Worm (Caenorhabditis elegans) whole organism, early embryonic: ENCODE results near the gene T05B4.12.

Experiments
- B0310.2 ChIP-seq: sonication (generic microtip); optimal IDR thresholded peaks from 2 replicates; lab custom pipeline; 2016; ENCODE audit warnings: mild to moderate bottlenecking, missing genetic modification characterization, missing compliant biosample characterization
- F13C5.2 ChIP-seq: sonication (generic microtip); optimal IDR thresholded peaks from 2 replicates; lab custom pipeline; 2017; ENCODE audit warnings: mild to moderate bottlenecking, missing genetic modification characterization, inconsistent platforms, missing compliant biosample characterization
- aly-1 ChIP-seq: sonication (generic microtip); optimal IDR thresholded peaks from 2 replicates; lab custom pipeline; 2016; ENCODE audit warnings: missing genetic modification characterization, missing compliant biosample characterization
- ama-1 ChIP-seq: fragments of 150-350 bp; optimal IDR thresholded peaks from 2 replicates; lab custom pipeline; 2014
- ceh-13 ChIP-seq: fragments of 200-800 bp; sonication (Bioruptor generic); optimal IDR thresholded peaks from 2 replicates; lab custom pipeline; 2018; ENCODE audit warnings: mild to moderate bottlenecking, missing genetic modification characterization, missing compliant biosample characterization
- ceh-36 ChIP-seq: sonication (generic microtip); optimal IDR thresholded peaks from 2 replicates; lab custom pipeline; 2016; ENCODE audit warnings: missing genetic modification characterization, inconsistent platforms, missing compliant biosample characterization
- ets-7 ChIP-seq: sonication (generic microtip); optimal IDR thresholded peaks from 2 replicates; lab custom pipeline; 2016; ENCODE audit warnings: missing genotype, missing genetic modification characterization, missing compliant biosample characterization
- flt-1 ChIP-seq: fragments of 200-800 bp; sonication (Bioruptor generic); IDR thresholded peaks from 2 replicates; pipeline ENCODE4 v1.3.6; 2022; ENCODE audit warnings: missing genetic modification characterization, missing compliant biosample characterization
- hmbx-1 ChIP-seq: sonication (generic microtip); optimal IDR thresholded peaks from 2 replicates; lab custom pipeline; 2016; ENCODE audit warnings: mild to moderate bottlenecking, missing genetic modification characterization, missing compliant biosample characterization
- hmg-4 ChIP-seq: fragments of 200-800 bp; sonication (Bioruptor generic); optimal IDR thresholded peaks from 2 replicates; lab custom pipeline; 2018; ENCODE audit warnings: mild to moderate bottlenecking, missing genetic modification characterization, missing compliant biosample characterization
- hnd-1 ChIP-seq: sonication (generic microtip); optimal IDR thresholded peaks from 2 replicates; lab custom pipeline; 2016; ENCODE audit warnings: missing genetic modification characterization, missing compliant biosample characterization
- pes-1 ChIP-seq: fragments of 200-800 bp; sonication (Bioruptor generic); IDR thresholded peaks from 2 replicates; pipeline ENCODE4 v1.3.6; 2022; ENCODE audit warnings: missing genetic modification reagents, missing genetic modification characterization, missing compliant biosample characterization
- scrt-1 ChIP-seq: fragments of 200-800 bp; sonication (Bioruptor generic); IDR thresholded peaks from 2 replicates; pipeline ENCODE4 v1.3.6; 2022; ENCODE audit warnings: missing genetic modification characterization, missing compliant biosample characterization
- sea-1 ChIP-seq: fragments of 200-800 bp; sonication (Bioruptor generic); conservative IDR thresholded peaks from 2 replicates; pipeline ENCODE4 v1.3.6; 2022; ENCODE audit warnings: missing genetic modification characterization, missing compliant biosample characterization
- tbx-11 ChIP-seq: fragments of 200-800 bp; sonication (Bioruptor generic); IDR thresholded peaks from 2 replicates; pipeline ENCODE4 v1.3.6; 2022; ENCODE audit warnings: missing genetic modification characterization, missing compliant biosample characterization
- tbx-37 ChIP-seq: fragments of 200-800 bp; sonication (Bioruptor generic); conservative IDR thresholded peaks from 2 replicates; pipeline ENCODE4 v1.3.6; 2022; ENCODE audit warnings: missing genetic modification reagents, missing genetic modification characterization, missing compliant biosample characterization
- tra-4 ChIP-seq: sonication (generic microtip); optimal IDR thresholded peaks from 2 replicates; lab custom pipeline; 2017; ENCODE audit warnings: missing genetic modification characterization, missing compliant biosample characterization

The T05B4.12 gene

ce11 chrV:4125552-4126084, at the start of gene T05B4.12:
Gene T05B4.12, minus strand, starts transcription at chrV:4126034.
- TF ChIP-seq hnd-1: no peak
- TF ChIP-seq sea-1 (GFP tag; lab: Robert Waterston, UW): no peak
- TF ChIP-seq scrt-1 (GFP tag; lab: Robert Waterston, UW): no peak
- TF ChIP-seq flt-1: no peak
- no peak for TF ChIP-seq pes-1
- TF ChIP-seq ceh-36 (tag; lab: Kevin White, UChicago): no peak

ce11 chrV:4175624-4176023, 49.8 kb upstream of the T05B4.12 start, which contains the start of the genes coh-4 and pid-5:
Gene coh-4, minus strand, starts transcription at chrV:4175640.
Gene pid-5, plus strand, starts transcription at chrV:4175882.
- TF ChIP-seq B0310.2: no peak
- no peak for TF ChIP-seq ets-7 (tag; lab: Kevin White, UChicago)
- TF ChIP-seq F13C5.2 (tag; lab: Kevin White, UChicago): no peak
- TF ChIP-seq ceh-36 (tag; lab: Kevin White, UChicago): no peak
- TF ChIP-seq ama-1 (lab: Kevin White, UChicago): no peak
- TF ChIP-seq sea-1 (GFP tag; lab: Robert Waterston, UW): no peak

ce11 chrV:4170138-4170537, 44.3 kb upstream of the T05B4.12 start, which contains the start of gene Y45G5AM.7:
Gene Y45G5AM.7, minus strand, starts transcription at chrV:4170238.
- TF ChIP-seq pes-1 (no peak), flt-1 (no peak), ceh-13 (GFP tag; lab: Kevin White, UChicago) (no peak), sea-1 (GFP tag; lab: Robert Waterston, UW) (no peak), tra-4 (tag; lab: Kevin White, UChicago) (no peak), scrt-1 (GFP tag; lab: Robert Waterston, UW) (no peak), hnd-1 (no peak)

ce11 chrV:4169658-4170057, 43.8 kb upstream of the T05B4.12 start:
- TF ChIP-seq hmg-4 (GFP tag; lab: Kevin White, UChicago) (no peak), hnd-1 (no peak), flt-1 (no peak), ceh-36 (tag; lab: Kevin White, UChicago) (no peak), F13C5.2 (tag; lab: Kevin White, UChicago) (no peak), aly-1 (tag; lab: Kevin White, UChicago) (no peak), hmbx-1 (tag; lab: Kevin White, UChicago) (no peak), sea-1 (GFP tag; lab: Robert Waterston, UW) (no peak), pes-1 (no peak), ets-7 (tag; lab: Kevin White, UChicago) (no peak), tbx-11 (GFP tag; lab: Robert Waterston, UW) (no peak), B0310.2 (no peak)

ce11 chrV:4168045-4168444, 42.2 kb upstream of the T05B4.12 start:
- TF ChIP-seq ceh-36 (tag; lab: Kevin White, UChicago): no peak
- TF ChIP-seq tbx-37 (GFP tag; lab: Robert Waterston, UW): no peak
- TF ChIP-seq tbx-11 (GFP tag; lab: Robert Waterston, UW): no peak
- TF ChIP-seq aly-1 (tag; lab: Kevin White, UChicago): no peak
- TF ChIP-seq pes-1: no peak
- TF ChIP-seq ceh-13 (GFP tag; lab: Kevin White, UChicago): no peak
- no peak for TF ChIP-seq hmg-4 (GFP tag; lab: Kevin White, UChicago)
- no peak for TF ChIP-seq B0310.2
- no peak for TF ChIP-seq sea-1 (GFP tag; lab: Robert Waterston, UW)
- TF ChIP-seq scrt-1 (GFP tag; lab: Robert Waterston, UW): no peak

ce11 chrV:4164504-4164959, 38.7 kb upstream of the T05B4.12 start, which contains the start of gene Y45G5AM.3:
Gene Y45G5AM.3, plus strand, starts transcription at chrV:4164554.
- no peak for TF ChIP-seq tra-4 (tag; lab: Kevin White, UChicago)

- no peak for TF ChIP-seq hmg-4 (GFP tag; lab: Kevin White, UChicago)
- TF ChIP-seq aly-1 (tag; lab: Kevin White, UChicago): no peak
- no peak for TF ChIP-seq pes-1
Measured at ce11 chrV:4162922-4163321, 37.1 kb upstream of the T05B4.12 start, which contains the start of gene Y45G5AM.4. Gene Y45G5AM.4, plus strand, starts transcription at chrV:4163222.

- TF ChIP-seq ceh-36 (tag; lab: Kevin White, UChicago) (no peak), hmg-4 (GFP tag; lab: Kevin White, UChicago) (no peak), tra-4 (tag; lab: Kevin White, UChicago) (no peak), ama-1 (lab: Kevin White, UChicago) (no peak), flt-1 (no peak)
Measured at ce11 chrV:4160086-4160485, 34.3 kb upstream of the T05B4.12 start, which contains the start of gene Y45G5AM.5. Gene Y45G5AM.5, plus strand, starts transcription at chrV:4160386.

ce11 chrV:4157291-4157690, 31.5 kb upstream of the T05B4.12 start:
- TF ChIP-seq ama-1 (lab: Kevin White, UChicago) (no peak), B0310.2 (no peak), tra-4 (tag; lab: Kevin White, UChicago) (no peak), tbx-11 (GFP tag; lab: Robert Waterston, UW) (no peak), scrt-1 (GFP tag; lab: Robert Waterston, UW) (no peak), flt-1 (no peak), hmbx-1 (tag; lab: Kevin White, UChicago) (no peak), sea-1 (GFP tag; lab: Robert Waterston, UW) (no peak), pes-1 (no peak), ceh-36 (tag; lab: Kevin White, UChicago) (no peak), ets-7 (tag; lab: Kevin White, UChicago) (no peak), F13C5.2 (tag; lab: Kevin White, UChicago) (no peak), aly-1 (tag; lab: Kevin White, UChicago) (no peak), tbx-37 (GFP tag; lab: Robert Waterston, UW) (no peak), ceh-13 (GFP tag; lab: Kevin White, UChicago) (no peak), hnd-1 (no peak)
